Fruit fly (Drosophila melanogaster): ENCODE data around the gene Ran-like.

DNA sequence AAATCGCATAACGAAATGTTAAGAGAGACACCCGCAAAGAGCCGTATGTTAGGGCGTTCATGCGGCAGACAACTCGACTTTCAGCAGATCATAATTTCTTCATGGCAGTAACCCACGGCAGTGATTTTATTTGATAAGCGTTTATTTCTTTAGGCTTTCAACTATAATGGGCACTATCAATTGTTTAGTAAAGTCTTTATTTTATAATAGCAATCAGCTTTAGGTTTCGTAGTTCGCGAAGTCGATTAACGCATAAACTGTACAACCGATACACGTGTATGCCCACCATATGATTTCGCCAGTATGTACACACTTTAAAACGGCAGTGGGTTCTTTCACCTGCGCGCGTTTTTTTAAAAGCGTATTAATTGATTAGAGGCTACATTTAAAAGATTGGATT lies 23.0 kb upstream of the Ran-like start, which contains the start of gene CG7841:
- TF ChIP-seq CTCF (optimal IDR thresholded peaks at IDR 0.05): no peak
- no peak for TF ChIP-seq CG8478 (optimal IDR thresholded peaks at IDR 0.05)

Data from S2 (cell line).